Worm (Caenorhabditis elegans): ENCODE data around the gene hint-3.
A peak's percentile ranks its signal among the peaks of the same experiment; 100 is the strongest.

hint-3 gene

DNA sequence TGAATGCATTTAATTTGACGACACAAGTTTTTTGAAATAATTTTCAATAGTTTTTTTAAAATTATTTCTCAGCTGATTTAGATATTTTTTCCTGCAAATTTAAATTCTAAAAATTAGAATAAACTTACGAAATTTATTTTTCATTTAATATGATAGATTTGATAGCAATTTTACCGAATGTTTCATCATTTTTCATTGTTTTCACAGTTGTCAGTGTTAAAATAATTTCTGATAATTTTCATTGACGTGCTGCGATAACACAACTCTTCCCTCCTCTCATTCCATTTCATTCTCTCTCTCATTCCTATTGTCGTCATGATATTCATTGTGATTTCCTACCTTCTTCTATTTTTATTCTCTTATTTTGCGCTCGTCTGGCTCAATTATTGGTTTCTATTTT, at the start of gene hint-3:
Gene hint-3, plus strand, starts transcription at position 301 of the 400 bp plus-strand sequence.
- TF ChIP-seq nhr-28 (tag; optimal IDR thresholded peaks at IDR 0.05) (no peak), nhr-43 (tag; optimal IDR thresholded peaks at IDR 0.05; ENCODE audit: poor library complexity, severe bottlenecking) (no peak), elt-2 (tag; optimal IDR thresholded peaks at IDR 0.05) (peak; percentile 36)

DNA sequence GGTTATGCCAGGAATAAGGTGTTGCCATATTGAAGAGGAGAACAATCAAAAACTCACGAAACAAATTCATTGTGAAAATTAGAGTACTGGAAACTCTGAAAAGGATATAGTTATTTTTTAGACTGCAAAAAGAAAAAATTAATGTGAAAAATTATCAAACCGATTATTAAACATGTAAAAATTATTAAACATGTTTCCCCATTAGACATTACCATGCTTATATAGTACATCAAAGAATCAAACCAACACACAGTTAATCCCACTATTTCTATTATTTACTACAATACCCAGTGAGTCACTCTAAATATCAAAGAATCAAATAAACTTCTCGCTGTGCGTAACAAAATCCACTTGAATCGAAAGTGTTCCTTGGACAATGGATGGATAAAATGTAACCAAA, 47.2 kb upstream of the hint-3 start, which contains the start of gene ZK105.13:
Gene ZK105.13, minus strand, starts transcription at position 101 of the 400 bp plus-strand sequence.
- TF ChIP-seq nhr-12 (tag; optimal IDR thresholded peaks at IDR 0.05), result no peak
- no peak for TF ChIP-seq snpc-4 (tag; optimal IDR thresholded peaks at IDR 0.05)
- no peak for TF ChIP-seq R02D3.7 (tag; optimal IDR thresholded peaks at IDR 0.05)
- no peak for TF ChIP-seq jun-1 (tag; optimal IDR thresholded peaks at IDR 0.05)
- no peak for TF ChIP-seq ama-1 (optimal IDR thresholded peaks at IDR 0.05)
- no peak for TF ChIP-seq mdl-1 (tag; optimal IDR thresholded peaks at IDR 0.05)
- no peak for TF ChIP-seq ceh-16 (tag; optimal IDR thresholded peaks at IDR 0.05)

DNA sequence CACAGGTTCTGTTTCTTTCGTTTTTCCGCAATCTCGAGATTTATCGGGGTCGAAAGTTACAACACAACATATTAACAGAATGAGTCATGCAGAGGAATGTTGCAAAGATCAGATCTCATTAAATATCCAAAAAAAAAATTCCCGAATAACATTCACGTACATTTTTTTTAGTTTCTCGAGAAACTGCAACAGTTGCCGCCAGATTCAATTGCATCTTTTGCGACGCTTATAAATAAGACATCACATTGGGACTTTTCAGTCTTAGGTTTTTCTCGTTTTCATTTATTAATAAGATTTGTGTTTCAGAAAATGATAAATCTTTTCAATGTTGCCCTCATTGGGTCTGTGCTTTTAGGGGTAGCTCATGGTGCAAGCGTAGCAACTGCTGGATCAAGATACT, 46.6 kb upstream of the hint-3 start, which contains the start of gene ZK105.1:
Gene ZK105.1, plus strand, starts transcription at position 301 of the 400 bp plus-strand sequence.
- no peak for TF ChIP-seq nhr-25 (tag; optimal IDR thresholded peaks at IDR 0.05)
- no peak for TF ChIP-seq lsy-12 (tag; optimal IDR thresholded peaks at IDR 0.05)
- no peak for TF ChIP-seq tbx-2 (tag; optimal IDR thresholded peaks at IDR 0.05)
- TF ChIP-seq ztf-11 (tag; optimal IDR thresholded peaks at IDR 0.05), result no peak
- TF ChIP-seq snpc-4 (tag; optimal IDR thresholded peaks at IDR 0.05), result no peak
- no peak for TF ChIP-seq lin-39 (tag; optimal IDR thresholded peaks at IDR 0.05)
- TF ChIP-seq nfya-1 (tag; optimal IDR thresholded peaks at IDR 0.05; ENCODE audit: insufficient read depth), result no peak
- TF ChIP-seq sea-2 (GFP tag; optimal IDR thresholded peaks at IDR 0.05), result no peak
- no peak for TF ChIP-seq nhr-237 (tag; optimal IDR thresholded peaks at IDR 0.05)
- no peak for TF ChIP-seq nhr-43 (tag; optimal IDR thresholded peaks at IDR 0.05; ENCODE audit: poor library complexity, severe bottlenecking)
- no peak for TF ChIP-seq fkh-2 (tag; optimal IDR thresholded peaks at IDR 0.05)

DNA sequence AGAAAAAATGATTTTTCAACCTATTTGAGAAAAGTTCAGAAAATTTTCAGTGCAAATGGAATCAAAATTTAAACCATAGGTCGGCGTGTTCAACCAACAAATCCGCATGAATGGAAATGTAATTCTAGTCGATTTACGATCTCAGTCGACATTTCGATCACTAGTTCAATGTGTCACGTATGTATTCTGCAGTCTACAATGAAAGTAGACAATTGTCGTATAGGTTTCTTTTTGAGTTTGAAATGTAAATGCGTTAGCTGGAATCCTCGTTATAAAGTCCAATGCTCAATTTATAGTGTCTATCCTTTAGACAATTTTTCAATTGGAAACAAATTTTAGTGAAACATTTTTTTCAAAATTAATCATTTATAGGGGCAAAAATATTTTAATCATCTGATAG, 44.2 kb upstream of the hint-3 start, which contains the start of gene ZK105.12:
Gene ZK105.12, minus strand, starts transcription at position 101 of the 400 bp plus-strand sequence.
- no peak for TF ChIP-seq lin-39 (tag; optimal IDR thresholded peaks at IDR 0.05)
- no peak for TF ChIP-seq lin-15B (tag; optimal IDR thresholded peaks at IDR 0.05)
- no peak for TF ChIP-seq ceh-9 (tag; optimal IDR thresholded peaks at IDR 0.05)
- TF ChIP-seq hmg-11 (tag; optimal IDR thresholded peaks at IDR 0.05), result no peak
- no peak for TF ChIP-seq nhr-67 (tag; optimal IDR thresholded peaks at IDR 0.05)
- TF ChIP-seq nhr-11 (tag; optimal IDR thresholded peaks at IDR 0.05), result no peak
- no peak for TF ChIP-seq fkh-10 (GFP tag; optimal IDR thresholded peaks at IDR 0.05)
- no peak for TF ChIP-seq unc-39 (tag; optimal IDR thresholded peaks at IDR 0.05)
- no peak for TF ChIP-seq skn-1 (tag; optimal IDR thresholded peaks at IDR 0.05)
- no peak for TF ChIP-seq mdl-1 (tag; optimal IDR thresholded peaks at IDR 0.05)
- TF ChIP-seq pqm-1 (tag; optimal IDR thresholded peaks at IDR 0.05), result no peak

ce11 chrV:7717629-7718028, 42.6 kb upstream of the hint-3 start, which contains the start of gene ZK105.5:
Gene ZK105.5, minus strand, starts transcription at chrV:7717729.
- TF ChIP-seq daf-12 (tag; optimal IDR thresholded peaks at IDR 0.05) (no peak), fkh-2 (tag; optimal IDR thresholded peaks at IDR 0.05) (no peak), ZK546.5 (tag; optimal IDR thresholded peaks at IDR 0.05) (no peak), fos-1 (tag; optimal IDR thresholded peaks at IDR 0.05) (no peak), elt-2 (tag; optimal IDR thresholded peaks at IDR 0.05) (no peak), nhr-11 (tag; optimal IDR thresholded peaks at IDR 0.05) (no peak), tbx-2 (tag; optimal IDR thresholded peaks at IDR 0.05) (no peak), pqm-1 (tag; optimal IDR thresholded peaks at IDR 0.05) (no peak), egl-5 (tag; optimal IDR thresholded peaks at IDR 0.05) (no peak), snpc-4 (tag; optimal IDR thresholded peaks at IDR 0.05) (no peak), ztf-4 (tag; optimal IDR thresholded peaks at IDR 0.05) (no peak), zag-1 (tag; optimal IDR thresholded peaks at IDR 0.05) (no peak), skn-1 (tag; optimal IDR thresholded peaks at IDR 0.05) (no peak), egl-27 (tag; optimal IDR thresholded peaks at IDR 0.05) (no peak), elt-3 (tag; optimal IDR thresholded peaks at IDR 0.05) (no peak), nhr-28 (tag; optimal IDR thresholded peaks at IDR 0.05) (no peak), jun-1 (tag; optimal IDR thresholded peaks at IDR 0.05) (no peak), ceh-28 (tag; optimal IDR thresholded peaks at IDR 0.05) (no peak), lin-15B (tag; optimal IDR thresholded peaks at IDR 0.05) (no peak), nhr-67 (tag; optimal IDR thresholded peaks at IDR 0.05) (no peak)
